Worm (Caenorhabditis elegans) whole organism, L1 larva: ENCODE results near the gene hmit-1.1.

Experiments
- C04F5.9 ChIP-seq: sonication (generic microtip); optimal IDR thresholded peaks from 2 replicates; lab custom pipeline; 2016; ENCODE audit warnings: missing genetic modification characterization, missing compliant biosample characterization
- C16A3.4 ChIP-seq: fragments of 150-350 bp; optimal IDR thresholded peaks from 2 replicates; lab custom pipeline; 2014; ENCODE audit warnings: missing biosample characterization, missing genetic modification characterization
- C34B4.2 ChIP-seq: sonication (generic microtip); optimal IDR thresholded peaks from 2 replicates; lab custom pipeline; 2017; ENCODE audit warnings: mild to moderate bottlenecking, missing genetic modification characterization, missing compliant biosample characterization
- F16B12.6 ChIP-seq: fragments of 150-350 bp; optimal IDR thresholded peaks from 2 replicates; lab custom pipeline; 2014; ENCODE audit warnings: missing biosample characterization, missing genetic modification characterization
- blmp-1 ChIP-seq: fragments of 150-350 bp; optimal IDR thresholded peaks from 2 replicates; lab custom pipeline; 2014; ENCODE audit warnings: missing biosample characterization, missing genetic modification characterization
- ceh-82 ChIP-seq, 3 experiments: fragments of 150-350 bp in 1 of 3; sonication (generic microtip) in 2 of 3; optimal IDR thresholded peaks; 2 replicates each; lab custom pipeline; 2014 to 2017; ENCODE audit warnings: missing biosample characterization in 3 of 3, missing genetic modification characterization in 3 of 3
- ceh-88 ChIP-seq: fragments of 200-800 bp; sonication (Bioruptor generic); IDR thresholded peaks from 2 replicates; pipeline ENCODE4 v1.3.6; 2022; ENCODE audit warnings: missing genetic modification characterization, missing compliant biosample characterization
- dpl-1 ChIP-seq, 3 experiments: fragments of 150-350 bp in 2 of 3; sonication (generic microtip) in 1 of 3; optimal IDR thresholded peaks; 2 replicates each; lab custom pipeline; 2014 to 2017; ENCODE audit warnings: missing biosample characterization in 3 of 3, missing genetic modification characterization in 3 of 3, missing genetic modification reagents in 3 of 3
- egl-27 ChIP-seq, 2 experiments: fragments of 150-350 bp in 1 of 2; sonication (generic microtip); optimal IDR thresholded peaks; 3 replicates each; lab custom pipeline; 2017 to 2018; ENCODE audit warnings: missing biosample characterization in 2 of 2, missing genetic modification characterization in 2 of 2, missing genetic modification reagents in 2 of 2
- elt-2 ChIP-seq: sonication (generic microtip); optimal IDR thresholded peaks from 2 replicates; lab custom pipeline; 2016; ENCODE audit warnings: missing genetic modification characterization, mild to moderate bottlenecking, inconsistent platforms, missing compliant biosample characterization, missing genetic modification reagents
- elt-3 ChIP-seq, 6 experiments: fragments of 150-350 bp in 1 of 6; sonication (generic microtip); optimal IDR thresholded peaks; 2 replicates each; lab custom pipeline; 2017 to 2018; ENCODE audit warnings: missing biosample characterization in 6 of 6, missing genetic modification characterization in 6 of 6, inconsistent platforms in 1 of 6
- fkh-4 ChIP-seq: sonication (generic microtip); optimal IDR thresholded peaks from 2 replicates; lab custom pipeline; 2016; ENCODE audit warnings: missing compliant biosample characterization, missing genetic modification characterization, borderline replicate concordance
- fkh-8 ChIP-seq: sonication (generic microtip); optimal IDR thresholded peaks from 2 replicates; lab custom pipeline; 2016; ENCODE audit warnings: mild to moderate bottlenecking, missing genetic modification characterization, missing compliant biosample characterization
- fos-1 ChIP-seq: fragments of 150-350 bp; optimal IDR thresholded peaks from 2 replicates; lab custom pipeline; 2014; ENCODE audit warnings: missing biosample characterization, missing genetic modification characterization
- hlh-17 ChIP-seq: fragments of 200-800 bp; sonication (Bioruptor generic); optimal IDR thresholded peaks from 2 replicates; lab custom pipeline; 2018; ENCODE audit warnings: missing genetic modification characterization, mild to moderate bottlenecking, missing compliant biosample characterization, moderate library complexity, borderline replicate concordance
- irx-1 ChIP-seq: sonication (generic microtip); optimal IDR thresholded peaks from 2 replicates; lab custom pipeline; 2016; ENCODE audit warnings: missing genetic modification characterization, missing compliant biosample characterization
- jun-1 ChIP-seq: fragments of 150-350 bp; optimal IDR thresholded peaks from 2 replicates; lab custom pipeline; 2014; ENCODE audit warnings: missing biosample characterization, missing genetic modification reagents, missing genetic modification characterization
- lin-13 ChIP-seq: fragments of 150-350 bp; optimal IDR thresholded peaks from 2 replicates; lab custom pipeline; 2014; ENCODE audit warnings: missing biosample characterization, missing genetic modification reagents, missing genetic modification characterization
- lin-14 ChIP-seq: fragments of 200-800 bp; sonication (Bioruptor generic); optimal IDR thresholded peaks from 2 replicates; lab custom pipeline; 2018; ENCODE audit warnings: mild to moderate bottlenecking, missing genetic modification characterization, moderate library complexity, missing compliant biosample characterization
- lin-39 ChIP-seq: fragments of 150-350 bp; optimal IDR thresholded peaks from 2 replicates; lab custom pipeline; 2014; ENCODE audit warnings: missing biosample characterization, missing genetic modification reagents, missing genetic modification characterization
- lsy-2 ChIP-seq, 2 experiments: fragments of 150-350 bp; optimal IDR thresholded peaks; 2 replicates each; lab custom pipeline; 2014; ENCODE audit warnings: missing biosample characterization in 2 of 2, missing genetic modification characterization in 2 of 2
- mdl-1 ChIP-seq, 2 experiments: fragments of 150-350 bp; optimal IDR thresholded peaks; 2 replicates each; lab custom pipeline; 2014 to 2017; ENCODE audit warnings: missing biosample characterization in 2 of 2, missing genetic modification characterization in 2 of 2, inconsistent platforms in 1 of 2
- mep-1 ChIP-seq: fragments of 150-350 bp; optimal IDR thresholded peaks from 2 replicates; lab custom pipeline; 2014; ENCODE audit warnings: missing biosample characterization, missing genetic modification characterization
- nhr-12 ChIP-seq: sonication (generic microtip); optimal IDR thresholded peaks from 2 replicates; lab custom pipeline; 2017; ENCODE audit warnings: missing biosample characterization, missing genetic modification characterization
- nhr-19 ChIP-seq: fragments of 200-800 bp; sonication (Bioruptor generic); conservative IDR thresholded peaks from 2 replicates; pipeline ENCODE4 v1.3.6; 2022; ENCODE audit warnings: missing genetic modification characterization, missing compliant biosample characterization
- nhr-20 ChIP-seq: sonication (generic microtip); optimal IDR thresholded peaks from 2 replicates; lab custom pipeline; 2016; ENCODE audit warnings: mild to moderate bottlenecking, missing genetic modification characterization, missing compliant biosample characterization
- nhr-28 ChIP-seq: fragments of 150-350 bp; optimal IDR thresholded peaks from 2 replicates; lab custom pipeline; 2014; ENCODE audit warnings: missing biosample characterization, missing genetic modification characterization
- nhr-47 ChIP-seq: sonication (generic microtip); optimal IDR thresholded peaks from 2 replicates; lab custom pipeline; 2016; ENCODE audit warnings: mild to moderate bottlenecking, missing genetic modification characterization, moderate library complexity, missing compliant biosample characterization
- nhr-71 ChIP-seq: sonication (generic microtip); optimal IDR thresholded peaks from 2 replicates; lab custom pipeline; 2016; ENCODE audit warnings: mild to moderate bottlenecking, missing genetic modification characterization, moderate library complexity, missing compliant biosample characterization
- nhr-76 ChIP-seq: sonication (generic microtip); optimal IDR thresholded peaks from 2 replicates; lab custom pipeline; 2017; ENCODE audit warnings: missing biosample characterization, missing genetic modification characterization
- nhr-77 ChIP-seq: fragments of 150-350 bp; optimal IDR thresholded peaks from 2 replicates; lab custom pipeline; 2014; ENCODE audit warnings: missing biosample characterization, missing genetic modification characterization
- nhr-84 ChIP-seq: sonication (generic microtip); optimal IDR thresholded peaks from 2 replicates; lab custom pipeline; 2017; ENCODE audit warnings: missing biosample characterization, missing genetic modification characterization
- nhr-85 ChIP-seq: sonication (generic microtip); peaks from one replicate; lab custom pipeline; 2016; ENCODE audit warnings: missing genetic modification characterization, inconsistent platforms, missing compliant biosample characterization
- pag-3 ChIP-seq: sonication (generic microtip); optimal IDR thresholded peaks from 2 replicates; lab custom pipeline; 2017; ENCODE audit warnings: missing genetic modification characterization, mild to moderate bottlenecking, missing compliant biosample characterization, antibody characterized with exemption, borderline replicate concordance; ENCODE audit not compliant: insufficient read depth
- pax-3 ChIP-seq: fragments of 200-800 bp; sonication (Bioruptor generic); optimal IDR thresholded peaks from 2 replicates; lab custom pipeline; 2018; ENCODE audit warnings: mild to moderate bottlenecking, missing genetic modification characterization, moderate library complexity, missing compliant biosample characterization
- rnt-1 ChIP-seq: sonication (generic microtip); optimal IDR thresholded peaks from 2 replicates; lab custom pipeline; 2016; ENCODE audit warnings: mild to moderate bottlenecking, missing genetic modification characterization, moderate library complexity, missing compliant biosample characterization
- skn-1 ChIP-seq: fragments of 150-350 bp; optimal IDR thresholded peaks from 2 replicates; lab custom pipeline; 2014; ENCODE audit warnings: missing biosample characterization, missing genetic modification characterization
- snpc-4 ChIP-seq: fragments of 150-350 bp; optimal IDR thresholded peaks from 2 replicates; lab custom pipeline; 2014; ENCODE audit warnings: missing biosample characterization, missing genetic modification characterization
- snu-23 ChIP-seq: sonication (generic microtip); optimal IDR thresholded peaks from 2 replicates; lab custom pipeline; 2016; ENCODE audit warnings: missing genetic modification characterization, missing compliant biosample characterization
- sptf-1 ChIP-seq: fragments of 150-350 bp; optimal IDR thresholded peaks from 2 replicates; lab custom pipeline; 2014; ENCODE audit warnings: missing biosample characterization, missing genetic modification characterization
- sup-37 ChIP-seq: fragments of 200-800 bp; sonication (Bioruptor generic); optimal IDR thresholded peaks from 2 replicates; lab custom pipeline; 2018; ENCODE audit warnings: mild to moderate bottlenecking, missing genetic modification characterization, missing compliant biosample characterization
- swsn-7 ChIP-seq: sonication (generic microtip); optimal IDR thresholded peaks from 2 replicates; lab custom pipeline; 2016; ENCODE audit warnings: missing genetic modification characterization, missing compliant biosample characterization
- tbx-2 ChIP-seq: sonication (generic microtip); optimal IDR thresholded peaks from 2 replicates; lab custom pipeline; 2016; ENCODE audit warnings: missing genetic modification characterization, missing compliant biosample characterization
- unc-130 ChIP-seq: fragments of 150-350 bp; optimal IDR thresholded peaks from 2 replicates; lab custom pipeline; 2017; ENCODE audit warnings: missing biosample characterization, missing genetic modification characterization, inconsistent platforms
- unc-30 ChIP-seq: sonication (generic microtip); optimal IDR thresholded peaks from 2 replicates; lab custom pipeline; 2017; ENCODE audit warnings: missing biosample characterization, missing genetic modification characterization
- unc-62 ChIP-seq: fragments of 150-350 bp; optimal IDR thresholded peaks from 2 replicates; lab custom pipeline; 2014; ENCODE audit warnings: missing biosample characterization, missing genetic modification reagents, missing genetic modification characterization
- unc-86 ChIP-seq: sonication (generic microtip); optimal IDR thresholded peaks from 2 replicates; lab custom pipeline; 2016; ENCODE audit warnings: missing genetic modification characterization, missing compliant biosample characterization
- vab-15 ChIP-seq: sonication (generic microtip); optimal IDR thresholded peaks from 2 replicates; lab custom pipeline; 2017; ENCODE audit warnings: missing genotype, mild to moderate bottlenecking, missing genetic modification characterization, missing compliant biosample characterization
- xbp-1 ChIP-seq: sonication (generic microtip); optimal IDR thresholded peaks from 2 replicates; lab custom pipeline; 2016; ENCODE audit warnings: missing genetic modification characterization, missing compliant biosample characterization
- ztf-11 ChIP-seq, 2 experiments: sonication (generic microtip); optimal IDR thresholded peaks; 2 replicates each; lab custom pipeline; 2016 to 2017; ENCODE audit warnings: missing genetic modification characterization in 2 of 2, missing biosample characterization in 1 of 2, missing compliant biosample characterization in 1 of 2

Gene hmit-1.1

DNA sequence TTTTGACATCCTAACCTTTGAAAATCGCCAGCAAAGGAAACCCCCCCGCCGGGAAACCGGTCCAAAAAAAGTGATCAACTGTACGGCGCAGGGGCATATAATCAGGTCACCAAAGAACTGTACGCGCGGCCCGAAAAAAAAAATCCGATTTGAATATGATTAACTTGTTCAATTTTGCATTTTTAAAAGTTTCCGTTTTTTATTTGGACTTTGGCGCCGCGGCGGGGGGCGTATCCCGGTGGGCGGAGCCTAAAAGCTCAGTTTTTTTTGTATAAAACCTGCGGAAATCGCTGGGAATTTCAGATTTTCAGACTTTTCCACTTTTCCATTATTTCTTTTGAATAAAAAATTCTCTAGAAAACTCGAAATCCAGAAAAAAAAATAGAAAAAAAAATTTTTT lies 7.9 kb downstream of the hmit-1.1 start, which contains the start of gene hmit-1.2:
hmit-1.2 (plus strand) TSS at position 301 of the 400 bp plus-strand sequence.
- no peak for TF ChIP-seq nhr-20 (tag; lab: Kevin White, UChicago)
- no peak for TF ChIP-seq mep-1 (tag; lab: Kevin White, UChicago)
- TF ChIP-seq ceh-88 (GFP tag; lab: Robert Waterston, UW): no peak
- TF ChIP-seq C34B4.2 (tag; lab: Kevin White, UChicago): no peak
- no peak for TF ChIP-seq vab-15 (tag; lab: Kevin White, UChicago)
- TF ChIP-seq sup-37 (GFP tag; lab: Kevin White, UChicago): no peak

DNA sequence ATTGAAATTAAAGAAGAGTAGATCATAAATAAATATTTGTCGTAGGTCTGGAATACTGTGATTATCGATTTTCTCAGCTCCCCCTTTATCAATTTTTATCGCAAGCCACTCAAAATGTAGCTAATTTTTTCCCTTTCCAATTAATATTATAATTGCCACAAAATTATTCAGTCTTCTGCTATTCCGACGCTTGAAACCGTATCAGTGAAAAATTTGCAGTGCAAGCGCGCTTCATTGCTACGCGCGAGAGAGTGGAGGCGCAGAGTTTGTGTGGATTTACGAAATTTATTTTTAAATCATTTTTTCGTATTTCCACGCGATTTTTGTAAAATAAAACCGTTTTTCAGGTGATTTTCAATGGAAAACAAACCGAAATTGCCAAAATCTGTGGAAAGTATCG lies 17.0 kb downstream of the hmit-1.1 start, which contains the start of gene ints-5:
ints-5 (plus strand) TSS at position 348 of the 400 bp plus-strand sequence.
- TF ChIP-seq fos-1 (tag; lab: Kevin White, UChicago): peak; percentile 12
- TF ChIP-seq tbx-2 (tag; lab: Kevin White, UChicago): peak; percentile 55
- TF ChIP-seq C04F5.9 (tag; lab: Kevin White, UChicago): no peak
- peak; percentile 46 for TF ChIP-seq lin-13
- peak; percentile 62 for TF ChIP-seq vab-15 (tag; lab: Kevin White, UChicago)
- peak; percentile 74 for TF ChIP-seq lin-14
- peak; percentile 69 for TF ChIP-seq C16A3.4 (tag; lab: Kevin White, UChicago)
- no peak for TF ChIP-seq nhr-84 (tag; lab: Kevin White, UChicago)
- no peak for TF ChIP-seq hlh-17 (GFP tag; lab: Kevin White, UChicago)
- peak; percentile 82 for TF ChIP-seq nhr-19
- TF ChIP-seq ceh-82 (tag; optimal IDR thresholded peaks at IDR 0.05; lab: Kevin White, UChicago): peak; percentile 35 to 56 (median 38)
- TF ChIP-seq nhr-76 (tag; lab: Kevin White, UChicago): no peak
- no peak for TF ChIP-seq sptf-1
- peak; percentile 62 for TF ChIP-seq swsn-7 (tag; lab: Kevin White, UChicago)
- peak; percentile 77 for TF ChIP-seq snu-23
- TF ChIP-seq nhr-28 (tag; lab: Kevin White, UChicago): no peak
- TF ChIP-seq jun-1 (tag; lab: Kevin White, UChicago): no peak
- TF ChIP-seq nhr-47 (tag; lab: Kevin White, UChicago): peak; percentile 64
- peak; percentile 52 for TF ChIP-seq unc-86 (tag; lab: Kevin White, UChicago)
- TF ChIP-seq ztf-11 (tag; optimal IDR thresholded peaks at IDR 0.05; lab: Kevin White, UChicago): no peak
- TF ChIP-seq xbp-1: peak; percentile 65
- no peak for TF ChIP-seq pax-3 (tag; lab: Kevin White, UChicago)
- TF ChIP-seq nhr-71 (tag; lab: Kevin White, UChicago): peak; percentile 81
- TF ChIP-seq F16B12.6 (tag; lab: Kevin White, UChicago): peak; percentile 39
- TF ChIP-seq C34B4.2 (tag; lab: Kevin White, UChicago): no peak
- peak; percentile 10 for TF ChIP-seq irx-1
- no peak for TF ChIP-seq egl-27 (tag; optimal IDR thresholded peaks at IDR 0.05; lab: Kevin White, UChicago)
- TF ChIP-seq dpl-1 (GFP tag; optimal IDR thresholded peaks at IDR 0.05; lab: Kevin White, UChicago): peak; percentile 59 to 68 (median 66)
- TF ChIP-seq unc-62 (GFP tag; lab: Kevin White, UChicago): no peak
- peak; percentile 57 for TF ChIP-seq mep-1 (tag; lab: Kevin White, UChicago)
- no peak for TF ChIP-seq nhr-12 (tag; lab: Kevin White, UChicago)
- TF ChIP-seq nhr-85: peak; percentile 66
- peak; percentile 35 for TF ChIP-seq nhr-77 (tag; lab: Kevin White, UChicago)
- peak; percentile 59 for TF ChIP-seq fkh-8 (tag; lab: Kevin White, UChicago)
- no peak for TF ChIP-seq elt-2
- TF ChIP-seq pag-3 (tag; lab: Kevin White, UChicago): no peak
- TF ChIP-seq snpc-4 (tag; lab: Kevin White, UChicago): no peak
- peak in 1 of 2 experiments; percentile 11 for TF ChIP-seq mdl-1 (tag; optimal IDR thresholded peaks at IDR 0.05; lab: Kevin White, UChicago)
- peak; percentile 40 for TF ChIP-seq blmp-1
- TF ChIP-seq elt-3 (tag; optimal IDR thresholded peaks at IDR 0.05; lab: Kevin White, UChicago): peak in 1 of 6 experiments; percentile 52
- no peak for TF ChIP-seq lin-39
- peak; percentile 66 for TF ChIP-seq skn-1 (tag; lab: Kevin White, UChicago)
- TF ChIP-seq unc-30 (tag; lab: Kevin White, UChicago): no peak
- peak; percentile 62 to 78 for TF ChIP-seq lsy-2 (tag; optimal IDR thresholded peaks at IDR 0.05; lab: Kevin White, UChicago)
- no peak for TF ChIP-seq fkh-4 (tag; lab: Kevin White, UChicago)
- peak; percentile 50 for TF ChIP-seq unc-130 (tag; lab: Kevin White, UChicago)
- TF ChIP-seq rnt-1 (tag; lab: Kevin White, UChicago): peak; percentile 75
